Worm (Caenorhabditis elegans): ENCODE results near the gene K11E4.6.

Gene K11E4.6

ce11 chrX:13743371-13743770 lies 18.9 kb downstream of the K11E4.6 start:
- TF ChIP-seq ztf-1 (GFP tag; conservative IDR thresholded peaks at IDR 0.05) (no peak), nhr-129 (tag; optimal IDR thresholded peaks at IDR 0.05) (peak; percentile 36), nhr-21 (tag; optimal IDR thresholded peaks at IDR 0.05) (no peak), F13H6.1 (tag; optimal IDR thresholded peaks at IDR 0.05) (peak; percentile 38), dmd-4 (tag; optimal IDR thresholded peaks at IDR 0.05) (no peak)

- no peak for TF ChIP-seq unc-62 (GFP tag; optimal IDR thresholded peaks at IDR 0.05)
- TF ChIP-seq elt-1 (tag; optimal IDR thresholded peaks at IDR 0.05) = peak; percentile 51
- TF ChIP-seq fos-1 (tag; optimal IDR thresholded peaks at IDR 0.05) = peak; percentile 78
- TF ChIP-seq nhr-6 (tag; optimal IDR thresholded peaks at IDR 0.05) = peak; percentile 7
- TF ChIP-seq lsy-2 (tag; optimal IDR thresholded peaks at IDR 0.05) = peak in 1 of 2 experiments; percentile 14
- no peak for TF ChIP-seq zag-1 (tag; optimal IDR thresholded peaks at IDR 0.05)
- peak; percentile 39 for TF ChIP-seq crh-2 (tag; optimal IDR thresholded peaks at IDR 0.05)
- TF ChIP-seq blmp-1 (tag; optimal IDR thresholded peaks at IDR 0.05; ENCODE audit: insufficient read depth) = peak; percentile 85
- peak; percentile 38 for TF ChIP-seq sma-3 (GFP tag; optimal IDR thresholded peaks at IDR 0.05)
- TF ChIP-seq ZK546.5 (tag; optimal IDR thresholded peaks at IDR 0.05) = no peak
- TF ChIP-seq sem-4 (tag; optimal IDR thresholded peaks at IDR 0.05) = no peak
- TF ChIP-seq egl-27 (tag; optimal IDR thresholded peaks at IDR 0.05) = no peak
- no peak for TF ChIP-seq ceh-82 (tag; optimal IDR thresholded peaks at IDR 0.05)
- peak; percentile 67 for TF ChIP-seq F13H6.1 (tag; optimal IDR thresholded peaks at IDR 0.05)
- TF ChIP-seq nhr-129 (tag; optimal IDR thresholded peaks at IDR 0.05) = peak; percentile 55
- no peak for TF ChIP-seq aly-2 (tag; optimal IDR thresholded peaks at IDR 0.05)
- peak; percentile 43 for TF ChIP-seq C34F6.9 (tag; optimal IDR thresholded peaks at IDR 0.05)
- TF ChIP-seq nhr-21 (tag; optimal IDR thresholded peaks at IDR 0.05) = peak; percentile 60
- TF ChIP-seq nhr-23 (tag; optimal IDR thresholded peaks at IDR 0.05) = peak; percentile 77
- peak; percentile 72 for TF ChIP-seq sma-9 (GFP tag; optimal IDR thresholded peaks at IDR 0.05)
- TF ChIP-seq sma-9 (tag; optimal IDR thresholded peaks at IDR 0.05) = no peak
- TF ChIP-seq dmd-4 (tag; optimal IDR thresholded peaks at IDR 0.05) = no peak
- peak; percentile 9 for TF ChIP-seq mab-5 (tag; optimal IDR thresholded peaks at IDR 0.05)
- no peak for TF ChIP-seq nhr-12 (tag; optimal IDR thresholded peaks at IDR 0.05)
- TF ChIP-seq ztf-1 (GFP tag; conservative IDR thresholded peaks at IDR 0.05) = no peak
- TF ChIP-seq gmeb-1 (tag; optimal IDR thresholded peaks at IDR 0.05) = peak; percentile 2
- TF ChIP-seq nhr-25 (tag; optimal IDR thresholded peaks at IDR 0.05) = peak; percentile 23
Observed at ce11 chrX:13744543-13745113, 20.2 kb downstream of the K11E4.6 start.

ce11 chrX:13745558-13745957 lies 21.1 kb downstream of the K11E4.6 start:
- TF ChIP-seq lin-11 (tag; optimal IDR thresholded peaks at IDR 0.05) (no peak), ceh-16 (tag; optimal IDR thresholded peaks at IDR 0.05) (peak; percentile 79), sma-9 (GFP tag; optimal IDR thresholded peaks at IDR 0.05) (peak; percentile 47), sma-9 (tag; optimal IDR thresholded peaks at IDR 0.05) (no peak), sem-4 (tag; optimal IDR thresholded peaks at IDR 0.05) (peak; percentile 72), nhr-25 (tag; optimal IDR thresholded peaks at IDR 0.05) (peak; percentile 13), unc-55 (GFP tag; optimal IDR thresholded peaks at IDR 0.05) (peak; percentile 6), blmp-1 (tag; optimal IDR thresholded peaks at IDR 0.05; ENCODE audit: insufficient read depth) (peak; percentile 20), ceh-82 (tag; optimal IDR thresholded peaks at IDR 0.05) (no peak)

- TF ChIP-seq alr-1 (tag; optimal IDR thresholded peaks at IDR 0.05) (no peak), sma-9 (GFP tag; optimal IDR thresholded peaks at IDR 0.05) (peak; percentile 35), sma-9 (tag; optimal IDR thresholded peaks at IDR 0.05) (no peak), gmeb-1 (tag; optimal IDR thresholded peaks at IDR 0.05) (no peak), fos-1 (tag; optimal IDR thresholded peaks at IDR 0.05) (peak; percentile 40), egl-27 (tag; optimal IDR thresholded peaks at IDR 0.05) (no peak), nhr-6 (tag; optimal IDR thresholded peaks at IDR 0.05) (no peak), unc-62 (GFP tag; optimal IDR thresholded peaks at IDR 0.05) (no peak), blmp-1 (tag; optimal IDR thresholded peaks at IDR 0.05; ENCODE audit: insufficient read depth) (peak; percentile 22)
Observed at ce11 chrX:13746231-13746630, 21.8 kb downstream of the K11E4.6 start.

ce11 chrX:13746661-13747365 lies 22.3 kb downstream of the K11E4.6 start, which contains the start of gene nhr-71:
TSS of gene nhr-71 (plus strand) at chrX:13747315.
- TF ChIP-seq Y55F3AM.14 (GFP tag; optimal IDR thresholded peaks at IDR 0.05) = no peak
- TF ChIP-seq mbf-1 (tag; optimal IDR thresholded peaks at IDR 0.05) = no peak
- TF ChIP-seq snpc-4 (tag; optimal IDR thresholded peaks at IDR 0.05) = no peak
- TF ChIP-seq F13H6.1 (tag; optimal IDR thresholded peaks at IDR 0.05) = peak; percentile 10
- TF ChIP-seq ceh-16 (tag; optimal IDR thresholded peaks at IDR 0.05) = no peak
- peak; percentile 84 for TF ChIP-seq crh-2 (tag; optimal IDR thresholded peaks at IDR 0.05)
- TF ChIP-seq nhr-25 (tag; optimal IDR thresholded peaks at IDR 0.05) = no peak

Data from whole organism, L2 larva.